Fruit fly (Drosophila melanogaster) whole organism, wandering third instar larva: ENCODE measurements around the gene CG11601.
A peak's percentile ranks its signal among the peaks of the same experiment; 100 is the strongest.

Source experiments
- CG32264 ChIP-seq: fragments of 200-800 bp; sonication (Bioruptor generic); optimal IDR thresholded peaks from 2 replicates; lab custom pipeline; 2016; ENCODE audit warnings: missing biosample characterization, missing genetic modification characterization
- CrebA ChIP-seq: fragments of 200-800 bp; sonication (Bioruptor generic); optimal IDR thresholded peaks from 2 replicates; lab custom pipeline; 2016; ENCODE audit warnings: missing biosample characterization, mild to moderate bottlenecking, missing genetic modification characterization, borderline replicate concordance
- Dfd ChIP-seq: fragments of >200 bp; optimal IDR thresholded peaks from 2 replicates; lab custom pipeline; 2017; ENCODE audit warnings: missing biosample characterization, missing genetic modification characterization
- Dif ChIP-seq: fragments of 200-275, 200-300 bp; sonication (Bioruptor generic); optimal IDR thresholded peaks from 2 replicates; lab custom pipeline; 2018; ENCODE audit warnings: missing biosample characterization, missing genetic modification characterization; ENCODE audit not compliant: partially characterized antibody
- HLH106 ChIP-seq: fragments of 200-800 bp; optimal IDR thresholded peaks from 3 replicates; lab custom pipeline; 2019; ENCODE audit warnings: missing biosample characterization, mild to moderate bottlenecking, missing genetic modification characterization, moderate library complexity
- Hnf4 ChIP-seq: fragments of 200-800 bp; sonication (Bioruptor generic); optimal IDR thresholded peaks from 2 replicates; lab custom pipeline; 2016; ENCODE audit warnings: missing biosample characterization, mild to moderate bottlenecking, missing genetic modification characterization
- Hr78 ChIP-seq: fragments of >200 bp; optimal IDR thresholded peaks from 2 replicates; lab custom pipeline; 2017; ENCODE audit warnings: missing biosample characterization, missing genetic modification characterization
- Hr83 ChIP-seq: fragments of 200-300 bp; sonication (Bioruptor generic); optimal IDR thresholded peaks from 2 replicates; lab custom pipeline; 2016; ENCODE audit warnings: missing biosample characterization, mild to moderate bottlenecking, missing genetic modification characterization, moderate library complexity; ENCODE audit not compliant: poor library complexity, severe bottlenecking
- Jra ChIP-seq: sonication (Bioruptor generic); optimal IDR thresholded peaks from 2 replicates; lab custom pipeline; 2016; ENCODE audit warnings: missing biosample characterization, missing genetic modification characterization
- Mio ChIP-seq: sonication (Bioruptor generic); optimal IDR thresholded peaks from 2 replicates; lab custom pipeline; 2016; ENCODE audit warnings: missing biosample characterization, missing genetic modification characterization
- Myc ChIP-seq: fragments of >200 bp; optimal IDR thresholded peaks from 2 replicates; lab custom pipeline; 2017
- N ChIP-seq: fragments of >200 bp; optimal IDR thresholded peaks from 2 replicates; lab custom pipeline; 2018; ENCODE audit warnings: missing biosample characterization, missing external identifiers, missing genetic modification characterization
- OdsH ChIP-seq: fragments of 200-800 bp; sonication (Bioruptor generic); optimal IDR thresholded peaks from 2 replicates; lab custom pipeline; 2016; ENCODE audit warnings: missing biosample characterization, mild to moderate bottlenecking, missing genetic modification characterization
- Rel ChIP-seq, 2 experiments: fragments of 200-800 bp; sonication (Bioruptor generic) in 1 of 2; optimal IDR thresholded peaks; 2 replicates in 1 of 2; 3 replicates in 1 of 2; lab custom pipeline; 2016 to 2019; ENCODE audit warnings: mild to moderate bottlenecking in 2 of 2, missing biosample characterization in 2 of 2, missing genetic modification characterization in 2 of 2, moderate library complexity in 1 of 2
- Sp1 ChIP-seq: fragments of 200-800 bp; sonication (Bioruptor generic); optimal IDR thresholded peaks from 3 replicates; lab custom pipeline; 2019; ENCODE audit warnings: missing biosample characterization, mild to moderate bottlenecking, missing genetic modification characterization, moderate library complexity
- Vsx2 ChIP-seq: fragments of 200-300, 225-300 bp; sonication (Bioruptor generic); optimal IDR thresholded peaks from 2 replicates; lab custom pipeline; 2018; ENCODE audit warnings: missing biosample characterization, missing genetic modification characterization; ENCODE audit not compliant: partially characterized antibody
- br ChIP-seq: fragments of 200-800 bp; sonication (Bioruptor generic); optimal IDR thresholded peaks from 2 replicates; lab custom pipeline; 2016; ENCODE audit warnings: missing biosample characterization, missing genetic modification characterization
- brk ChIP-seq: fragments of 200-800 bp; sonication (Bioruptor generic); optimal IDR thresholded peaks from 2 replicates; lab custom pipeline; 2016; ENCODE audit warnings: missing biosample characterization, mild to moderate bottlenecking, missing genetic modification characterization
- dl ChIP-seq, 2 experiments: fragments of 175-275, 200-275 bp in 1 of 2; fragments of 200-275 bp in 1 of 2; sonication (Bioruptor generic); optimal IDR thresholded peaks; lab custom pipeline; 2018; ENCODE audit warnings: mild to moderate bottlenecking in 2 of 2, missing biosample characterization in 2 of 2, missing genetic modification characterization in 2 of 2, moderate library complexity in 2 of 2; ENCODE audit not compliant: partially characterized antibody in 2 of 2, insufficient read depth in 1 of 2
- dsf ChIP-seq: sonication (Bioruptor generic); optimal IDR thresholded peaks from 2 replicates; lab custom pipeline; 2016; ENCODE audit warnings: missing biosample characterization, missing genetic modification characterization, borderline replicate concordance
- ey ChIP-seq: fragments of 200-800 bp; sonication (Bioruptor generic); optimal IDR thresholded peaks from 2 replicates; lab custom pipeline; 2016; ENCODE audit warnings: missing biosample characterization, missing genetic modification characterization
- foxo ChIP-seq, 2 experiments: fragments of 200-800 bp; sonication (Bioruptor generic); optimal IDR thresholded peaks; 2 replicates in 1 of 2; 3 replicates in 1 of 2; lab custom pipeline; 2016 to 2017; ENCODE audit warnings: missing biosample characterization in 2 of 2, missing genetic modification characterization in 2 of 2
- fru ChIP-seq: fragments of 200-800 bp; sonication (Bioruptor generic); optimal IDR thresholded peaks from 3 replicates; lab custom pipeline; 2016; ENCODE audit warnings: missing biosample characterization, mild to moderate bottlenecking, missing genetic modification characterization
- h ChIP-seq: fragments of 200-800 bp; sonication (Bioruptor generic); optimal IDR thresholded peaks from 3 replicates; lab custom pipeline; 2016; ENCODE audit warnings: missing biosample characterization, mild to moderate bottlenecking, missing genetic modification characterization
- jim ChIP-seq: fragments of 175-275, 200-325 bp; sonication (Bioruptor generic); optimal IDR thresholded peaks from 2 replicates; lab custom pipeline; 2016; ENCODE audit warnings: missing biosample characterization, mild to moderate bottlenecking, missing genetic modification characterization
- lola ChIP-seq: fragments of >200 bp; optimal IDR thresholded peaks from 2 replicates; lab custom pipeline; 2017; ENCODE audit warnings: missing biosample characterization, missing genetic modification characterization
- pan ChIP-seq: fragments of >200 bp; optimal IDR thresholded peaks from 2 replicates; lab custom pipeline; 2017
- psq ChIP-seq: fragments of 200-800 bp; sonication (Bioruptor generic); optimal IDR thresholded peaks from 3 replicates; lab custom pipeline; 2017; ENCODE audit warnings: missing biosample characterization, mild to moderate bottlenecking, missing genetic modification characterization, moderate library complexity
- rgr ChIP-seq: fragments of 200-800 bp; sonication (Bioruptor generic); optimal IDR thresholded peaks from 3 replicates; lab custom pipeline; 2016; ENCODE audit warnings: missing biosample characterization, mild to moderate bottlenecking, missing genetic modification characterization
- sage ChIP-seq: fragments of 200-800 bp; sonication (Bioruptor generic); optimal IDR thresholded peaks from 2 replicates; lab custom pipeline; 2016; ENCODE audit warnings: missing biosample characterization, mild to moderate bottlenecking, missing genetic modification characterization
- sv ChIP-seq: fragments of 200-800 bp; sonication (Bioruptor generic); optimal IDR thresholded peaks from 3 replicates; lab custom pipeline; 2016; ENCODE audit warnings: missing biosample characterization, missing genetic modification characterization
- tai ChIP-seq: sonication (Bioruptor generic); optimal IDR thresholded peaks from 2 replicates; lab custom pipeline; 2016; ENCODE audit warnings: missing biosample characterization, missing genetic modification characterization
- usp ChIP-seq: fragments of >200 bp; optimal IDR thresholded peaks from 2 replicates; lab custom pipeline; 2017; ENCODE audit warnings: missing biosample characterization, missing genetic modification characterization
- woc ChIP-seq: sonication (Bioruptor generic); optimal IDR thresholded peaks from 2 replicates; lab custom pipeline; 2016; ENCODE audit warnings: missing biosample characterization, mild to moderate bottlenecking, missing genetic modification characterization

CG11601 gene

DNA sequence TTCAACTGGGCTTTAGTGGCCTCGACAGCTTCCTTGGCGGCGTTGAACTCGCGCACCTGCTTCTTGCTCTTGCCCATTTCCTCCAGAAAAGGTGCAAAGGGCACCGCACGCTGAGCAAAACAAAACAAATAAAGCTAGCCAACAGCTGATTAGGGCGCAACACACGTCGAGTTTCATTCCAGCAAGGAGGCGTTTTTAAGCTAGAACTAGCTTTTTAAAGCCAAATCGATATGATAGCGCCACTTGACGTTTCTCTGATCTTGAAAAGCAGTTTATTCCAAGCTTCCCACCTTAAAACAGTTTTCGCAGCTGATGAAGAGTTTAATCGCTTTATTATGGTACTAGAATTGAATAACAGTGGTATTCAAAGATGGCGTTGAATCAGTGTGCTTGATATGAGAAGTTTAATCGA is at the start of gene CG11601:
Gene CG11601, minus strand, starts transcription at position 199 of the 412 bp plus-strand sequence.
- peak; percentile 8 for TF ChIP-seq OdsH (GFP tag; lab: Kevin White, UChicago)
- TF ChIP-seq rgr (GFP tag; lab: Kevin White, UChicago), result no peak
- TF ChIP-seq Sp1, result peak; percentile 45
- TF ChIP-seq ey (GFP tag; lab: Kevin White, UChicago), result peak; percentile 14
- peak; percentile 65 to 92 for TF ChIP-seq dl (GFP tag; optimal IDR thresholded peaks at IDR 0.05; lab: Kevin White, UChicago; ENCODE audit: insufficient read depth in 1 of 2, partially characterized antibody in 2 of 2)
- TF ChIP-seq psq, result peak; percentile 78
- TF ChIP-seq br (GFP tag; lab: Kevin White, UChicago), result no peak
- peak; percentile 99 for TF ChIP-seq Vsx2 (GFP tag; lab: Kevin White, UChicago)
- TF ChIP-seq Jra, result no peak
- peak; percentile 36 for TF ChIP-seq HLH106 (tag; lab: Kevin White, UChicago)
- peak; percentile 37 for TF ChIP-seq Hr83
- TF ChIP-seq tai (GFP tag; lab: Kevin White, UChicago), result no peak
- TF ChIP-seq lola (GFP tag; lab: Kevin White, UChicago), result no peak
- no peak for TF ChIP-seq jim
- peak; percentile 97 for TF ChIP-seq Dif (GFP tag; lab: Kevin White, UChicago)
- no peak for TF ChIP-seq sage (GFP tag; lab: Kevin White, UChicago)
- TF ChIP-seq Hnf4 (GFP tag; lab: Kevin White, UChicago), result peak; percentile 60
- TF ChIP-seq sv, result peak; percentile 25
- peak; percentile 86 for TF ChIP-seq Myc
- TF ChIP-seq Hr78 (GFP tag; lab: Kevin White, UChicago), result no peak
- peak in 1 of 2 experiments; percentile 15 for TF ChIP-seq foxo (GFP tag; optimal IDR thresholded peaks at IDR 0.05; lab: Kevin White, UChicago)
- no peak for TF ChIP-seq Mio
- no peak for TF ChIP-seq Rel (GFP tag; optimal IDR thresholded peaks at IDR 0.05; lab: Kevin White, UChicago)
- peak; percentile 17 for TF ChIP-seq Rel (tag; optimal IDR thresholded peaks at IDR 0.05; lab: Kevin White, UChicago)
- TF ChIP-seq pan, result no peak
- no peak for TF ChIP-seq brk (GFP tag; lab: Kevin White, UChicago)
- TF ChIP-seq usp (GFP tag; lab: Kevin White, UChicago), result no peak

- TF ChIP-seq sage (GFP tag; lab: Kevin White, UChicago) (no peak), Dif (GFP tag; lab: Kevin White, UChicago) (no peak), CG32264 (GFP tag; lab: Kevin White, UChicago) (no peak), foxo (GFP tag; optimal IDR thresholded peaks at IDR 0.05; lab: Kevin White, UChicago) (no peak), sv (no peak), h (GFP tag; lab: Kevin White, UChicago) (no peak), Vsx2 (GFP tag; lab: Kevin White, UChicago) (no peak), pan (no peak), Hnf4 (GFP tag; lab: Kevin White, UChicago) (no peak), HLH106 (tag; lab: Kevin White, UChicago) (no peak), rgr (GFP tag; lab: Kevin White, UChicago) (no peak), woc (GFP tag; lab: Kevin White, UChicago) (no peak), N (no peak), dsf (GFP tag; lab: Kevin White, UChicago) (no peak), brk (GFP tag; lab: Kevin White, UChicago) (no peak), Hr83 (no peak), CrebA (GFP tag; lab: Kevin White, UChicago) (no peak), dl (GFP tag; optimal IDR thresholded peaks at IDR 0.05; lab: Kevin White, UChicago; ENCODE audit: insufficient read depth in 1 of 2, partially characterized antibody in 2 of 2) (no peak)
Measured at dm6 chr2L:332235-332634, 49.2 kb upstream of the CG11601 start, which contains the start of gene CG31921. CG31921 (minus strand) TSS chr2L:332335.

dm6 chr2L:329661-330060 is 46.6 kb upstream of the CG11601 start, which contains the start of gene CG43755:
CG43755 (minus strand) TSS chr2L:329761.
- TF ChIP-seq jim (no peak), CG32264 (GFP tag; lab: Kevin White, UChicago) (no peak), Sp1 (no peak), Myc (no peak), h (GFP tag; lab: Kevin White, UChicago) (no peak), pan (no peak), N (no peak), brk (GFP tag; lab: Kevin White, UChicago) (no peak), Dfd (GFP tag; lab: Kevin White, UChicago) (no peak), Hnf4 (GFP tag; lab: Kevin White, UChicago) (no peak), Jra (no peak), fru (no peak), Dif (GFP tag; lab: Kevin White, UChicago) (no peak), psq (no peak), Hr78 (GFP tag; lab: Kevin White, UChicago) (no peak), Rel (GFP tag; optimal IDR thresholded peaks at IDR 0.05; lab: Kevin White, UChicago) (no peak), Rel (tag; optimal IDR thresholded peaks at IDR 0.05; lab: Kevin White, UChicago) (no peak), sage (GFP tag; lab: Kevin White, UChicago) (no peak)
